Fruit fly (Drosophila melanogaster) whole organism, embryonic: ENCODE results near the gene woc.
A peak's percentile ranks its signal among the peaks of the same experiment; 100 is the strongest.

Source experiments
- CG10209 ChIP-seq: fragments of 200-800 bp; sonication (Bioruptor generic); optimal IDR thresholded peaks from 3 replicates; lab custom pipeline; 2017; ENCODE audit warnings: missing biosample characterization, mild to moderate bottlenecking, missing genetic modification characterization, missing genetic modification reagents
- CG10431 ChIP-seq: fragments of 200-800 bp; sonication (Bioruptor generic); optimal IDR thresholded peaks from 3 replicates; lab custom pipeline; 2018; ENCODE audit warnings: missing biosample characterization, mild to moderate bottlenecking, missing genetic modification characterization
- CG10543 ChIP-seq: fragments of 200-800 bp; sonication (Bioruptor generic); optimal IDR thresholded peaks from 3 replicates; lab custom pipeline; 2017; ENCODE audit warnings: missing biosample characterization, mild to moderate bottlenecking, missing genetic modification characterization, moderate library complexity
- CG13624 ChIP-seq: fragments of 200-800 bp; sonication (Bioruptor generic); optimal IDR thresholded peaks from 2 replicates; lab custom pipeline; 2016; ENCODE audit warnings: missing biosample characterization, missing genetic modification characterization
- CG13894 ChIP-seq: fragments of 200-800 bp; sonication (Bioruptor generic); optimal IDR thresholded peaks from 3 replicates; lab custom pipeline; 2018; ENCODE audit warnings: missing biosample characterization, mild to moderate bottlenecking, missing genetic modification characterization, moderate library complexity
- CG14667 ChIP-seq: fragments of 200-800 bp; sonication (Bioruptor generic); IDR thresholded peaks from 2 replicates; pipeline ENCODE4 v1.3.6; 2022; ENCODE audit warnings: missing biosample characterization, missing genetic modification characterization
- CG15073 ChIP-seq: fragments of 200-800 bp; sonication (Bioruptor generic); optimal IDR thresholded peaks from 2 replicates; lab custom pipeline; 2016; ENCODE audit warnings: missing biosample characterization, missing genetic modification characterization
- CG1603 ChIP-seq: fragments of 200-800 bp; sonication (Bioruptor generic); optimal IDR thresholded peaks from 2 replicates; lab custom pipeline; 2019; ENCODE audit warnings: missing biosample characterization, mild to moderate bottlenecking, missing genetic modification characterization, moderate library complexity
- CG18011 ChIP-seq: fragments of 200-800 bp; sonication (Bioruptor generic); optimal IDR thresholded peaks from 2 replicates; lab custom pipeline; 2017; ENCODE audit warnings: missing biosample characterization, missing genetic modification characterization, mild to moderate bottlenecking, moderate library complexity, missing genotype
- CG2712 ChIP-seq: fragments of 200-800 bp; optimal IDR thresholded peaks from 3 replicates; lab custom pipeline; 2019; ENCODE audit warnings: missing biosample characterization, mild to moderate bottlenecking, missing genetic modification characterization, moderate library complexity
- CG31388 ChIP-seq: fragments of 200-800 bp; sonication (Bioruptor generic); optimal IDR thresholded peaks from 2 replicates; lab custom pipeline; 2016; ENCODE audit warnings: missing biosample characterization, missing genetic modification characterization
- CG3281 ChIP-seq: fragments of 200-800 bp; sonication (Bioruptor generic); optimal IDR thresholded peaks from 3 replicates; lab custom pipeline; 2017; ENCODE audit warnings: missing biosample characterization, mild to moderate bottlenecking, missing genetic modification characterization
- CG33213 ChIP-seq: fragments of 200-800 bp; sonication (Bioruptor generic); optimal IDR thresholded peaks from 3 replicates; lab custom pipeline; 2016; ENCODE audit warnings: missing biosample characterization, missing genetic modification characterization
- CG34376 ChIP-seq: fragments of 200-800 bp; sonication (Bioruptor generic); optimal IDR thresholded peaks from 2 replicates; lab custom pipeline; 2018; ENCODE audit warnings: missing biosample characterization, mild to moderate bottlenecking, missing genetic modification characterization
- CG3838 ChIP-seq: fragments of 200-800 bp; sonication (Bioruptor generic); optimal IDR thresholded peaks from 3 replicates; lab custom pipeline; 2016; ENCODE audit warnings: missing biosample characterization, missing genetic modification characterization
- CG3995 ChIP-seq: fragments of 200-800 bp; sonication (Bioruptor generic); optimal IDR thresholded peaks from 3 replicates; lab custom pipeline; 2016; ENCODE audit warnings: missing biosample characterization, missing genetic modification characterization
- CG4328 ChIP-seq: fragments of 200-800 bp; sonication (Bioruptor generic); optimal IDR thresholded peaks from 3 replicates; lab custom pipeline; 2017; ENCODE audit warnings: missing biosample characterization, missing genetic modification reagents, missing genetic modification characterization
- CG4404 ChIP-seq: fragments of 200-800 bp; sonication (Bioruptor generic); IDR thresholded peaks from 2 replicates; pipeline ENCODE4 v1.3.6; 2022; ENCODE audit warnings: missing biosample characterization, missing genetic modification characterization
- CG5180 ChIP-seq: fragments of 200-800 bp; sonication (Bioruptor generic); optimal IDR thresholded peaks from 3 replicates; lab custom pipeline; 2017; ENCODE audit warnings: missing biosample characterization, missing genetic modification characterization, mild to moderate bottlenecking, moderate library complexity, missing genetic modification reagents
- CG8290 ChIP-seq, 3 experiments: fragments of 200-800 bp; sonication (Bioruptor generic); optimal IDR thresholded peaks; 2 replicates each; lab custom pipeline; 2016 to 2019; ENCODE audit warnings: missing biosample characterization in 3 of 3, missing genetic modification characterization in 3 of 3, mild to moderate bottlenecking in 2 of 3, moderate library complexity in 1 of 3
- CG8924 ChIP-seq: fragments of 200-800 bp; optimal IDR thresholded peaks from 3 replicates; lab custom pipeline; 2019; ENCODE audit warnings: missing biosample characterization, mild to moderate bottlenecking, missing genetic modification characterization, moderate library complexity
- Dek ChIP-seq: fragments of 200-800 bp; sonication (Bioruptor generic); optimal IDR thresholded peaks from 3 replicates; lab custom pipeline; 2019; ENCODE audit warnings: missing biosample characterization, mild to moderate bottlenecking, missing genetic modification characterization, moderate library complexity
- Fer2 ChIP-seq: fragments of 200-800 bp; sonication (Bioruptor generic); optimal IDR thresholded peaks from 2 replicates; lab custom pipeline; 2018; ENCODE audit warnings: missing biosample characterization, mild to moderate bottlenecking, missing genetic modification characterization, moderate library complexity
- HLH4C ChIP-seq: fragments of 200-800 bp; sonication (Bioruptor generic); IDR thresholded peaks from 3 replicates; pipeline ENCODE4 v1.3.6; 2022; ENCODE audit warnings: missing biosample characterization, missing genetic modification characterization; ENCODE audit not compliant: partially characterized antibody
- Hr51 ChIP-seq, 2 experiments: fragments of 200-800 bp; sonication (Bioruptor generic); optimal IDR thresholded peaks; 2 replicates in 1 of 2; 3 replicates in 1 of 2; lab custom pipeline; 2016 to 2018; ENCODE audit warnings: missing biosample characterization in 2 of 2, missing genetic modification characterization in 2 of 2, mild to moderate bottlenecking in 1 of 2, moderate library complexity in 1 of 2
- Hr78 ChIP-seq, 2 experiments: fragments of 200-800 bp in 1 of 2; fragments of >200 bp in 1 of 2; sonication (Bioruptor generic) in 1 of 2; optimal IDR thresholded peaks; 2 replicates each; lab custom pipeline; 2017 to 2019; ENCODE audit warnings: missing biosample characterization in 2 of 2, missing genetic modification characterization in 2 of 2, mild to moderate bottlenecking in 1 of 2, moderate library complexity in 1 of 2
- Rfx ChIP-seq: fragments of 200-800 bp; sonication (Bioruptor generic); IDR thresholded peaks from 2 replicates; pipeline ENCODE4 v1.3.6; 2022; ENCODE audit warnings: missing biosample characterization, missing genetic modification characterization
- Scr ChIP-seq: fragments of 200-800 bp; sonication (Bioruptor generic); IDR thresholded peaks from 2 replicates; pipeline ENCODE4 v1.3.6; 2022; ENCODE audit warnings: missing biosample characterization, missing genetic modification characterization; ENCODE audit not compliant: partially characterized antibody
- Sin3A ChIP-seq: fragments of >200 bp; optimal IDR thresholded peaks from 2 replicates; lab custom pipeline; 2018
- Sry-δ ChIP-seq: fragments of 200-800 bp; sonication (Bioruptor generic); optimal IDR thresholded peaks from 2 replicates; lab custom pipeline; 2016; ENCODE audit warnings: missing biosample characterization, missing genetic modification characterization
- Xbp1 ChIP-seq: fragments of 200-800 bp; sonication (Bioruptor generic); optimal IDR thresholded peaks from 3 replicates; lab custom pipeline; 2016; ENCODE audit warnings: missing biosample characterization, mild to moderate bottlenecking, missing genetic modification characterization
- al ChIP-seq: fragments of 200-800 bp; sonication (Bioruptor generic); IDR thresholded peaks from 2 replicates; pipeline ENCODE4 v1.3.6; 2022; ENCODE audit warnings: missing biosample characterization, missing genetic modification characterization
- aop ChIP-seq: fragments of 200-800 bp; sonication (Bioruptor generic); IDR thresholded peaks from 2 replicates; pipeline ENCODE4 v1.3.6; 2022; ENCODE audit warnings: missing biosample characterization, missing genetic modification characterization
- az2 ChIP-seq: fragments of 200-800 bp; sonication (Bioruptor generic); optimal IDR thresholded peaks from 3 replicates; lab custom pipeline; 2016; ENCODE audit warnings: missing biosample characterization, missing genetic modification characterization
- bcd ChIP-seq: fragments of 200-800 bp; sonication (Bioruptor generic); optimal IDR thresholded peaks from 2 replicates; lab custom pipeline; 2017; ENCODE audit warnings: missing biosample characterization, mild to moderate bottlenecking, missing genetic modification characterization
- dan ChIP-seq: fragments of 200-800 bp; sonication (Bioruptor generic); IDR thresholded peaks from 2 replicates; pipeline ENCODE4 v1.3.6; 2022; ENCODE audit warnings: missing biosample characterization, missing genetic modification characterization
- dimm ChIP-seq: fragments of 200-800 bp; sonication (Bioruptor generic); IDR thresholded peaks from 2 replicates; pipeline ENCODE4 v1.3.6; 2022; ENCODE audit warnings: missing biosample characterization, missing genetic modification characterization
- ken ChIP-seq: fragments of 200-800 bp; sonication (Bioruptor generic); IDR thresholded peaks from 3 replicates; pipeline ENCODE4 v1.3.6; 2022; ENCODE audit warnings: missing biosample characterization, missing genetic modification characterization
- knrl ChIP-seq: fragments of 200-800 bp; sonication (Bioruptor generic); IDR thresholded peaks from 3 replicates; pipeline ENCODE4 v1.3.6; 2022; ENCODE audit warnings: missing biosample characterization, missing genetic modification characterization; ENCODE audit not compliant: partially characterized antibody
- lmd ChIP-seq: fragments of 200-800 bp; sonication (Bioruptor generic); IDR thresholded peaks from 2 replicates; pipeline ENCODE4 v1.3.6; 2022; ENCODE audit warnings: missing biosample characterization, missing genetic modification characterization
- mam ChIP-seq: fragments of 200-800 bp; sonication (Bioruptor generic); optimal IDR thresholded peaks from 3 replicates; lab custom pipeline; 2016; ENCODE audit warnings: missing biosample characterization, missing genetic modification characterization
- nerfin-2 ChIP-seq: fragments of 200-800 bp; sonication (Bioruptor generic); IDR thresholded peaks from 2 replicates; pipeline ENCODE4 v1.3.6; 2022; ENCODE audit warnings: missing biosample characterization, missing genetic modification characterization; ENCODE audit not compliant: partially characterized antibody
- pan ChIP-seq, 4 experiments: fragments of >200 bp in 3 of 4; fragments of 200-800 bp in 1 of 4; sonication (Bioruptor generic) in 1 of 4; optimal IDR thresholded peaks in 3 of 4; IDR thresholded peaks in 1 of 4; 2 replicates each; pipeline versions ENCODE4 v1.3.6 to Lab custom; 2017 to 2022; ENCODE audit warnings: missing biosample characterization in 2 of 4, missing genetic modification characterization in 2 of 4, mixed read lengths in 1 of 4
- prd ChIP-seq, 3 experiments: fragments of >200 bp in 2 of 3; fragments of 200-800 bp in 1 of 3; sonication (Bioruptor generic) in 1 of 3; optimal IDR thresholded peaks in 2 of 3; IDR thresholded peaks in 1 of 3; 2 replicates in 2 of 3; 3 replicates in 1 of 3; pipeline versions ENCODE4 v1.3.6 to Lab custom; 2017 to 2022; ENCODE audit warnings: missing biosample characterization in 1 of 3, missing genetic modification characterization in 1 of 3
- unpg ChIP-seq: fragments of 200-800 bp; sonication (Bioruptor generic); optimal IDR thresholded peaks from 3 replicates; lab custom pipeline; 2018; ENCODE audit warnings: missing biosample characterization, mild to moderate bottlenecking, missing genetic modification characterization, moderate library complexity
- vvl ChIP-seq: fragments of 200-800 bp; sonication (Bioruptor generic); IDR thresholded peaks from 2 replicates; pipeline ENCODE4 v1.3.6; 2022; ENCODE audit warnings: missing biosample characterization, missing genetic modification characterization
- wor ChIP-seq: fragments of 200-800 bp; sonication (Bioruptor generic); IDR thresholded peaks from 2 replicates; pipeline ENCODE4 v1.3.6; 2022; ENCODE audit warnings: missing biosample characterization, missing genetic modification characterization
- z ChIP-seq: fragments of 200-800 bp; sonication (Bioruptor generic); IDR thresholded peaks from 3 replicates; pipeline ENCODE4 v1.3.6; 2022; ENCODE audit warnings: missing biosample characterization, missing genetic modification characterization
- zfh1 ChIP-seq: fragments of 200-800 bp; sonication (Bioruptor generic); IDR thresholded peaks from 3 replicates; pipeline ENCODE4 v1.3.6; 2022; ENCODE audit warnings: missing biosample characterization, missing genetic modification characterization

Gene woc

dm6 chr3R:27289638-27290037, 25.8 kb upstream of the woc start (continued):
- TF ChIP-seq lmd (GFP tag; lab: Robert Waterston, UW), result peak; percentile 44; the same call in 1 of the 2 replicates
- peak; percentile 30; the same call in 1 of the 2 replicates for TF ChIP-seq al (GFP tag; lab: Robert Waterston, UW)
- peak; percentile 61 for TF ChIP-seq CG3281 (GFP tag; lab: Kevin White, UChicago)
- TF ChIP-seq Hr78 (GFP tag; optimal IDR thresholded peaks at IDR 0.05; lab: Kevin White, UChicago), result no peak
- TF ChIP-seq CG13624, result peak; percentile 39
- TF ChIP-seq CG8290 (GFP tag; optimal IDR thresholded peaks at IDR 0.05; lab: Kevin White, UChicago), result peak; percentile 7
- peak in 1 of 2 experiments; percentile 56 for TF ChIP-seq CG8290 (tag; optimal IDR thresholded peaks at IDR 0.05; lab: Kevin White, UChicago)
- peak; percentile 54 for TF ChIP-seq CG13894 (tag; lab: Kevin White, UChicago)
- no peak for TF ChIP-seq aop (GFP tag; lab: Robert Waterston, UW)
- peak; percentile 58 for TF ChIP-seq mam (GFP tag; lab: Kevin White, UChicago)
- no peak for TF ChIP-seq HLH4C (GFP tag; lab: Robert Waterston, UW)
- TF ChIP-seq prd (optimal IDR thresholded peaks at IDR 0.05; lab: Kevin White, UChicago), result no peak
- TF ChIP-seq prd (GFP tag; IDR thresholded peaks at IDR 0.05; lab: Robert Waterston, UW), result peak; percentile 38; the same call in 2 of the 3 replicates
- TF ChIP-seq wor (GFP tag; lab: Robert Waterston, UW), result no peak
- peak; percentile 62 for TF ChIP-seq CG2712 (tag; lab: Kevin White, UChicago)
- TF ChIP-seq CG10209 (GFP tag; lab: Kevin White, UChicago), result peak; percentile 14
- peak; percentile 75 for TF ChIP-seq Rfx (GFP tag; lab: Robert Waterston, UW)
- TF ChIP-seq Xbp1, result peak; percentile 30
- peak; percentile 19 for TF ChIP-seq Fer2 (tag; lab: Kevin White, UChicago)
- TF ChIP-seq CG3995, result no peak
- no peak for TF ChIP-seq CG10431 (GFP tag; lab: Kevin White, UChicago)
- TF ChIP-seq dan (GFP tag; lab: Robert Waterston, UW), result no peak
- TF ChIP-seq CG5180 (GFP tag; lab: Kevin White, UChicago), result no peak
- no peak for TF ChIP-seq CG18011 (GFP tag; lab: Kevin White, UChicago)
- TF ChIP-seq CG4404 (GFP tag; lab: Robert Waterston, UW), result no peak
- TF ChIP-seq bcd (GFP tag; lab: Kevin White, UChicago), result peak; percentile 49
- no peak for TF ChIP-seq ken (GFP tag; lab: Robert Waterston, UW)
- no peak for TF ChIP-seq dimm (GFP tag; lab: Robert Waterston, UW)
- no peak for TF ChIP-seq CG31388 (GFP tag; lab: Kevin White, UChicago)
- TF ChIP-seq vvl, result peak; percentile 72
- TF ChIP-seq Sin3A (lab: Kevin White, UChicago), result no peak
- TF ChIP-seq pan (optimal IDR thresholded peaks at IDR 0.05; lab: Kevin White, UChicago), result no peak
- TF ChIP-seq pan (GFP tag; optimal IDR thresholded peaks at IDR 0.05 in 1 of 2, IDR thresholded peaks at IDR 0.05 in 1 of 2), result no peak
- peak; percentile 62; the same call in 1 of the 3 replicates for TF ChIP-seq zfh1
- no peak for TF ChIP-seq CG33213 (GFP tag; lab: Kevin White, UChicago)
- no peak for TF ChIP-seq CG34376 (GFP tag; lab: Kevin White, UChicago)
- no peak for TF ChIP-seq CG15073 (GFP tag; lab: Kevin White, UChicago)
- TF ChIP-seq Sry-δ (GFP tag; lab: Kevin White, UChicago), result no peak
- peak; percentile 54 for TF ChIP-seq unpg
- peak; percentile 32 for TF ChIP-seq Dek (tag; lab: Kevin White, UChicago)
- peak in 1 of 2 experiments; percentile 1 for TF ChIP-seq Hr51 (GFP tag; optimal IDR thresholded peaks at IDR 0.05; lab: Kevin White, UChicago)
- TF ChIP-seq nerfin-2 (GFP tag; lab: Robert Waterston, UW), result no peak
- no peak for TF ChIP-seq Scr (GFP tag; lab: Robert Waterston, UW)
- TF ChIP-seq az2 (GFP tag; lab: Kevin White, UChicago), result peak; percentile 34
- TF ChIP-seq z (GFP tag; lab: Robert Waterston, UW), result no peak
- TF ChIP-seq CG4328 (GFP tag; lab: Kevin White, UChicago), result no peak
- no peak for TF ChIP-seq CG14667 (GFP tag; lab: Robert Waterston, UW)
- TF ChIP-seq knrl (GFP tag; lab: Robert Waterston, UW), result no peak
- no peak for TF ChIP-seq CG3838 (GFP tag; lab: Kevin White, UChicago)
- TF ChIP-seq CG10543 (GFP tag; lab: Kevin White, UChicago), result peak; percentile 37
- TF ChIP-seq CG8924 (tag; lab: Kevin White, UChicago), result peak; percentile 37
- TF ChIP-seq CG1603 (tag; lab: Kevin White, UChicago), result peak; percentile 55
